Worm (Caenorhabditis elegans) whole organism, midembryonic: ENCODE measurements around the gene fbxa-61.
"Not testable (repeated sequence)": the region's sequence is repeated elsewhere in the genome, so short reads cannot be mapped to it uniquely, and the experiment has no call there.

Source experiments
- T22C8.4 ChIP-seq: fragments of 200-800 bp; sonication (Bioruptor generic); IDR thresholded peaks from 2 replicates; pipeline ENCODE4 v1.3.6; 2022; ENCODE audit warnings: missing genetic modification characterization, missing compliant biosample characterization
- cog-1 ChIP-seq: sonication (generic microtip); optimal IDR thresholded peaks from 2 replicates; lab custom pipeline; 2016; ENCODE audit warnings: missing genetic modification characterization, missing compliant biosample characterization
- flt-1 ChIP-seq: fragments of 200-800 bp; sonication (Bioruptor generic); IDR thresholded peaks from 2 replicates; pipeline ENCODE4 v1.3.6; 2022; ENCODE audit warnings: missing genetic modification characterization, missing compliant biosample characterization
- klf-2 ChIP-seq: fragments of 200-800 bp; sonication (Bioruptor generic); conservative IDR thresholded peaks from 2 replicates; pipeline ENCODE4 v1.3.6; 2022; ENCODE audit warnings: missing genetic modification reagents, missing genetic modification characterization, missing compliant biosample characterization
- med-1 ChIP-seq: sonication (generic microtip); optimal IDR thresholded peaks from 2 replicates; lab custom pipeline; 2017; ENCODE audit warnings: missing genetic modification characterization, mild to moderate bottlenecking, missing compliant biosample characterization, antibody characterized with exemption, missing genetic modification reagents; ENCODE audit not compliant: insufficient read depth
- ref-1 ChIP-seq: fragments of 200-800 bp; sonication (Bioruptor generic); conservative IDR thresholded peaks from 2 replicates; pipeline ENCODE4 v1.3.6; 2022; ENCODE audit warnings: missing genetic modification reagents, missing genetic modification characterization, missing compliant biosample characterization
- tab-1 ChIP-seq: fragments of 200-800 bp; sonication (Bioruptor generic); IDR thresholded peaks from 2 replicates; pipeline ENCODE4 v1.3.6; 2022; ENCODE audit warnings: missing genetic modification characterization, missing compliant biosample characterization
- ztf-23 ChIP-seq: fragments of 200-800 bp; sonication (Bioruptor generic); IDR thresholded peaks from 2 replicates; pipeline ENCODE4 v1.3.6; 2022; ENCODE audit warnings: missing genetic modification reagents, missing genetic modification characterization, missing compliant biosample characterization
- ztf-29 ChIP-seq: fragments of 200-800 bp; sonication (Bioruptor generic); IDR thresholded peaks from 2 replicates; pipeline ENCODE4 v1.3.6; 2022; ENCODE audit warnings: missing genetic modification reagents, missing genetic modification characterization, missing compliant biosample characterization

Gene fbxa-61

ce11 chrIII:1252412-1253207, 13.8 kb downstream of the fbxa-61 start:
- TF ChIP-seq ztf-23 (GFP tag; lab: Robert Waterston, UW) = peak; percentile 29; the same call in 1 of the 2 replicates
- TF ChIP-seq ztf-29 (GFP tag; lab: Robert Waterston, UW) = 0 out of 2 replicates have a peak, but pooled peaks have one; percentile 19

- TF ChIP-seq tab-1, ztf-29, ztf-23 (GFP tag; lab: Robert Waterston, UW): not testable (repeated sequence)
Measured at ce11 chrIII:1256519-1256918, 17.7 kb downstream of the fbxa-61 start, which contains the start of gene fbxa-208. Gene fbxa-208 (plus strand): TSS chrIII:1256819.

ce11 chrIII:1258358-1258757, 19.5 kb downstream of the fbxa-61 start, which contains the start of gene fbxa-78:
Gene fbxa-78 (minus strand): TSS chrIII:1258458.
- TF ChIP-seq med-1 (GFP tag; lab: Kevin White, UChicago); ztf-23 (GFP tag; lab: Robert Waterston, UW); ref-1 (GFP tag; lab: Robert Waterston, UW): not testable (repeated sequence)

ce11 chrIII:1263692-1264091, 24.8 kb downstream of the fbxa-61 start, which contains the start of gene srz-9:
Gene srz-9 (plus strand): TSS chrIII:1263992.
- TF ChIP-seq ztf-23 (GFP tag; lab: Robert Waterston, UW); cog-1 (tag; lab: Kevin White, UChicago); tab-1 (GFP tag; lab: Robert Waterston, UW): not testable (repeated sequence)

- not testable (repeated sequence) for TF ChIP-seq cog-1 (tag; lab: Kevin White, UChicago); ztf-29 (GFP tag; lab: Robert Waterston, UW); flt-1 (GFP tag; lab: Robert Waterston, UW)
Measured at ce11 chrIII:1266799-1267198, 28.0 kb downstream of the fbxa-61 start, which contains the start of gene fbxa-151. Gene fbxa-151 (minus strand): TSS chrIII:1266899.

ce11 chrIII:1269156-1269555, 30.3 kb downstream of the fbxa-61 start, which contains the start of gene fbxa-32:
Gene fbxa-32 (minus strand): TSS chrIII:1269256.
- no peak for TF ChIP-seq ztf-29 (GFP tag; lab: Robert Waterston, UW)
- no peak for TF ChIP-seq cog-1 (tag; lab: Kevin White, UChicago)
- TF ChIP-seq tab-1 (GFP tag; lab: Robert Waterston, UW) = no peak

ce11 chrIII:1271378-1271926, 32.6 kb downstream of the fbxa-61 start, which contains the start of gene fbxa-31:
Gene fbxa-31 (minus strand): TSS chrIII:1271428.
- TF ChIP-seq cog-1 (tag; lab: Kevin White, UChicago) = no peak
- TF ChIP-seq tab-1 (GFP tag; lab: Robert Waterston, UW) = no peak
- TF ChIP-seq klf-2 (GFP tag; lab: Robert Waterston, UW) = no peak
- no peak for TF ChIP-seq ztf-29 (GFP tag; lab: Robert Waterston, UW)
- TF ChIP-seq T22C8.4 (GFP tag; lab: Robert Waterston, UW) = no peak
- TF ChIP-seq ref-1 (GFP tag; lab: Robert Waterston, UW) = no peak
- TF ChIP-seq flt-1 (GFP tag; lab: Robert Waterston, UW) = no peak
- no peak for TF ChIP-seq ztf-23 (GFP tag; lab: Robert Waterston, UW)
- no peak for TF ChIP-seq med-1 (GFP tag; lab: Kevin White, UChicago)

ce11 chrIII:1273655-1274328, 34.9 kb downstream of the fbxa-61 start, which contains the start of gene fbxa-29:
Gene fbxa-29 (minus strand): TSS chrIII:1273705.
- no peak for TF ChIP-seq tab-1 (GFP tag; lab: Robert Waterston, UW)

ce11 chrIII:1275513-1275912, 36.7 kb downstream of the fbxa-61 start, which contains the start of gene fbxa-30:
Gene fbxa-30 (minus strand): TSS chrIII:1275613.
- no peak for TF ChIP-seq cog-1 (tag; lab: Kevin White, UChicago)
- no peak for TF ChIP-seq ref-1 (GFP tag; lab: Robert Waterston, UW)
- TF ChIP-seq T22C8.4 (GFP tag; lab: Robert Waterston, UW) = no peak
- TF ChIP-seq flt-1 (GFP tag; lab: Robert Waterston, UW) = no peak
- TF ChIP-seq ztf-23 (GFP tag; lab: Robert Waterston, UW) = no peak
- no peak for TF ChIP-seq med-1 (GFP tag; lab: Kevin White, UChicago)
- no peak for TF ChIP-seq tab-1 (GFP tag; lab: Robert Waterston, UW)
- TF ChIP-seq klf-2 (GFP tag; lab: Robert Waterston, UW) = no peak

ce11 chrIII:1279197-1279596, 40.3 kb downstream of the fbxa-61 start:
- TF ChIP-seq med-1 (GFP tag; lab: Kevin White, UChicago) (no peak), T22C8.4 (GFP tag; lab: Robert Waterston, UW) (no peak), tab-1 (GFP tag; lab: Robert Waterston, UW) (no peak), cog-1 (tag; lab: Kevin White, UChicago) (no peak)
